Worm (Caenorhabditis elegans): ENCODE measurements around the gene fbxa-138.

DNA sequence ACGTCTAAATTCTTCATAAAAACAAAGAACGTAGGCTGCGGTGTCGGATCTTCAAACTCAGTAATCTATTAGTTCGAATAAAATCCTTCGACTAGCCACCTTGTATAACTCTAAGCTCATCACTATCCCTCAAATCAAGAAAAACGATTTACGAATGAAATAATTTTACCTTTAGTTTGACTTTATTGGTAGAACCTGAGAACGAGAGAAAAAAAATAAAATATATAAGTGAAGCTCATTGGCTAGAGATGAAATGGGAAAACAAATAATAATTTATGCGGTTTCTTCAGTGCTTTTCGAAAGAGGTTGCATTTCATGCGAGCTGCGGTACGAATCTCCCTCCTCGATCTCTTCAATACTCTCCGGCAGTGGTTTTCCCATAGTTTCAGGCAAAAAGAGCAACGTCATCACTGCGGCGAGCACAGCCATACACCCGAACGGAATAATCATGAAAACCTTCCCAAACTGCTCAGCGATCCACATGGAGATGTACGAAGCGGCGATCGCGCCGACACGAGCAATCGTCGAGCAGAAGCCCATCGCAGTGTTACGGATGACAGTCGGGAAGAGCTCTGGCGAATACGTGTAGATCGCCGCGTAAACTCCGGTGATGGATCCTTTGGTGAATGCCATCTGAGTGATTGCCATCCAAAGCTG is 35.8 kb upstream of the fbxa-138 start:
- TF ChIP-seq unc-120 (tag; optimal IDR thresholded peaks at IDR 0.05; ENCODE audit: poor library complexity, severe bottlenecking): no peak
- TF ChIP-seq snpc-4 (tag; optimal IDR thresholded peaks at IDR 0.05): no peak
- no peak for TF ChIP-seq elt-1 (tag; optimal IDR thresholded peaks at IDR 0.05; ENCODE audit: borderline replicate concordance, insufficient read depth)
- no peak for TF ChIP-seq pha-4 (tag; optimal IDR thresholded peaks at IDR 0.05)
- TF ChIP-seq nhr-28 (tag; optimal IDR thresholded peaks at IDR 0.05): no peak
- no peak for TF ChIP-seq unc-39 (tag; optimal IDR thresholded peaks at IDR 0.05)
- TF ChIP-seq unc-62 (GFP tag; optimal IDR thresholded peaks at IDR 0.05): no peak
- no peak for TF ChIP-seq cnd-1 (tag; optimal IDR thresholded peaks at IDR 0.05)
- peak; percentile 12 for TF ChIP-seq lsy-2 (tag; optimal IDR thresholded peaks at IDR 0.05)
- TF ChIP-seq sptf-1 (tag; optimal IDR thresholded peaks at IDR 0.05): no peak
- TF ChIP-seq zip-8 (tag; optimal IDR thresholded peaks at IDR 0.05): no peak
- TF ChIP-seq mep-1 (tag; optimal IDR thresholded peaks at IDR 0.05): no peak
- TF ChIP-seq mls-2 (tag; optimal IDR thresholded peaks at IDR 0.05): no peak
